Worm (Caenorhabditis elegans) whole organism, L1 larva: ENCODE data around the gene K02E10.5.

Source experiments
- fkh-8 ChIP-seq: sonication (generic microtip); optimal IDR thresholded peaks from 2 replicates; lab custom pipeline; 2016; ENCODE audit warnings: mild to moderate bottlenecking, missing genetic modification characterization, missing compliant biosample characterization
- grh-1 ChIP-seq: fragments of 200-800 bp; sonication (Bioruptor generic); IDR thresholded peaks from 2 replicates; pipeline ENCODE4 v1.3.6; 2022; ENCODE audit warnings: missing genetic modification reagents, missing genetic modification characterization, missing compliant biosample characterization
- hpl-2 ChIP-seq: fragments of 150-350 bp; optimal IDR thresholded peaks from 2 replicates; lab custom pipeline; 2014; ENCODE audit warnings: missing biosample characterization, missing genetic modification reagents, missing genetic modification characterization
- lin-39 ChIP-seq: fragments of 150-350 bp; optimal IDR thresholded peaks from 2 replicates; lab custom pipeline; 2014; ENCODE audit warnings: missing biosample characterization, missing genetic modification reagents, missing genetic modification characterization
- nhr-77 ChIP-seq: fragments of 150-350 bp; optimal IDR thresholded peaks from 2 replicates; lab custom pipeline; 2014; ENCODE audit warnings: missing biosample characterization, missing genetic modification characterization
- snpc-4 ChIP-seq: fragments of 150-350 bp; optimal IDR thresholded peaks from 2 replicates; lab custom pipeline; 2014; ENCODE audit warnings: missing biosample characterization, missing genetic modification characterization
- snu-23 ChIP-seq: sonication (generic microtip); optimal IDR thresholded peaks from 2 replicates; lab custom pipeline; 2016; ENCODE audit warnings: missing genetic modification characterization, missing compliant biosample characterization
- zag-1 ChIP-seq: fragments of 150-350 bp; optimal IDR thresholded peaks from 2 replicates; lab custom pipeline; 2014; ENCODE audit warnings: missing biosample characterization, missing genetic modification characterization
- ztf-11 ChIP-seq, 2 experiments: sonication (generic microtip); optimal IDR thresholded peaks; 2 replicates each; lab custom pipeline; 2016 to 2017; ENCODE audit warnings: missing genetic modification characterization in 2 of 2, missing biosample characterization in 1 of 2, missing compliant biosample characterization in 1 of 2

DNA sequence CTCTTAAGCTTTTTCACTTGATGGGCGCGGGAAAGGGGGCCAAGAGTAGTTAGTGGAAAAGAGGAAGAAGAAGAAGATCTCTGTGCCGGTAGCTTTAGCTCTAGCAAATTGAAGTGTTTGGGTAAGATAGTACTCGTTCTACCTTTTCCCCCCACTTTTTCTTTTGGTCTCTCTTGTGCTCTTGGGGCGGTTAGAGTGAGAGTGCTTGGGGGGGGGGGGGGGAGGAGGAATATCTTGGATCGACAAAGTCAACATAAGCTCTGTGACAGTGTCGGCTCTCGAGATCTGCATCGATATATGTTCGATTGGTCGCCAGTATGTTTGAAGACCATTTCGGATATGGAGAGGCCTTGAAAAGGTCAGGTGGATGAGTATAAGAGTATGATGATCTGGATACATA lies 18.9 kb downstream of the K02E10.5 start, which contains the start of gene fox-1:
- TF ChIP-seq zag-1 (tag; lab: Kevin White, UChicago) (no peak), grh-1 (no peak), nhr-77 (no peak), snu-23 (GFP tag; lab: Kevin White, UChicago) (no peak), snpc-4 (tag; lab: Kevin White, UChicago) (no peak), lin-39 (no peak), hpl-2 (GFP tag; lab: Kevin White, UChicago) (no peak), fkh-8 (tag; lab: Kevin White, UChicago) (no peak), ztf-11 (tag; optimal IDR thresholded peaks at IDR 0.05; lab: Kevin White, UChicago) (no peak)
